Fruit fly (Drosophila melanogaster) whole organism, embryonic: ENCODE measurements around the gene CG18131.

ENCODE experiments used
- Asciz ChIP-seq: fragments of 200-800 bp; sonication (Bioruptor generic); optimal IDR thresholded peaks from 2 replicates; lab custom pipeline; 2017; ENCODE audit warnings: missing biosample characterization, mild to moderate bottlenecking, missing genetic modification characterization, missing genetic modification reagents
- B-H2 ChIP-seq: fragments of 200-800 bp; sonication (Bioruptor generic); optimal IDR thresholded peaks from 2 replicates; lab custom pipeline; 2018; ENCODE audit warnings: missing biosample characterization, mild to moderate bottlenecking, missing genetic modification characterization
- CG10267 ChIP-seq: fragments of 200-800 bp; sonication (Bioruptor generic); optimal IDR thresholded peaks from 2 replicates; lab custom pipeline; 2018; ENCODE audit warnings: missing biosample characterization, mild to moderate bottlenecking, missing genetic modification characterization, moderate library complexity
- CG10321 ChIP-seq: fragments of 200-800 bp; sonication (Bioruptor generic); IDR thresholded peaks from 2 replicates; pipeline ENCODE4 v1.3.6; 2022; ENCODE audit warnings: missing biosample characterization, missing genetic modification characterization
- CG10543 ChIP-seq: fragments of 200-800 bp; sonication (Bioruptor generic); optimal IDR thresholded peaks from 3 replicates; lab custom pipeline; 2017; ENCODE audit warnings: missing biosample characterization, mild to moderate bottlenecking, missing genetic modification characterization, moderate library complexity
- CG11398 ChIP-seq: fragments of 200-800 bp; sonication (Bioruptor generic); optimal IDR thresholded peaks from 2 replicates; lab custom pipeline; 2016; ENCODE audit warnings: missing biosample characterization, missing genetic modification characterization
- CG11696 ChIP-seq: fragments of 200-800 bp; sonication (Bioruptor generic); IDR thresholded peaks from 2 replicates; pipeline ENCODE4 v1.3.6; 2022; ENCODE audit warnings: missing biosample characterization, missing genetic modification characterization
- CG12071 ChIP-seq: fragments of 200-800 bp; sonication (Bioruptor generic); optimal IDR thresholded peaks from 3 replicates; lab custom pipeline; 2018; ENCODE audit warnings: missing biosample characterization, mild to moderate bottlenecking, missing genetic modification characterization
- CG16815 ChIP-seq: fragments of 200-800 bp; sonication (Bioruptor generic); optimal IDR thresholded peaks from 3 replicates; lab custom pipeline; 2017; ENCODE audit warnings: missing biosample characterization, mild to moderate bottlenecking, missing genetic modification characterization
- CG17568 ChIP-seq: fragments of 200-800 bp; sonication (Bioruptor generic); optimal IDR thresholded peaks from 2 replicates; lab custom pipeline; 2018; ENCODE audit warnings: missing biosample characterization, mild to moderate bottlenecking, missing genetic modification characterization, moderate library complexity
- CG18619 ChIP-seq: fragments of 200-800 bp; sonication (Bioruptor generic); optimal IDR thresholded peaks from 3 replicates; lab custom pipeline; 2017; ENCODE audit warnings: missing biosample characterization, mild to moderate bottlenecking, missing genetic modification characterization
- CG30020 ChIP-seq: fragments of 200-800 bp; optimal IDR thresholded peaks from 2 replicates; lab custom pipeline; 2019; ENCODE audit warnings: missing biosample characterization, mild to moderate bottlenecking, missing genetic modification characterization, moderate library complexity
- CG31388 ChIP-seq: fragments of 200-800 bp; sonication (Bioruptor generic); optimal IDR thresholded peaks from 2 replicates; lab custom pipeline; 2016; ENCODE audit warnings: missing biosample characterization, missing genetic modification characterization
- CG34376 ChIP-seq: fragments of 200-800 bp; sonication (Bioruptor generic); optimal IDR thresholded peaks from 2 replicates; lab custom pipeline; 2018; ENCODE audit warnings: missing biosample characterization, mild to moderate bottlenecking, missing genetic modification characterization
- CG3838 ChIP-seq: fragments of 200-800 bp; sonication (Bioruptor generic); optimal IDR thresholded peaks from 3 replicates; lab custom pipeline; 2016; ENCODE audit warnings: missing biosample characterization, missing genetic modification characterization
- CG3847 ChIP-seq: fragments of 200-800 bp; sonication (Bioruptor generic); IDR thresholded peaks from 2 replicates; pipeline ENCODE4 v1.3.6; 2022; ENCODE audit warnings: missing biosample characterization, missing genetic modification characterization
- CG5245 ChIP-seq: fragments of 200-800 bp; sonication (Bioruptor generic); optimal IDR thresholded peaks from 3 replicates; lab custom pipeline; 2016; ENCODE audit warnings: missing biosample characterization, missing genetic modification characterization
- CG6272 ChIP-seq: fragments of 200-800 bp; sonication (Bioruptor generic); IDR thresholded peaks from 2 replicates; pipeline ENCODE4 v1.3.6; 2022; ENCODE audit warnings: missing biosample characterization, missing genetic modification characterization
- CG6683 ChIP-seq: fragments of 200-800 bp; sonication (Bioruptor generic); optimal IDR thresholded peaks from 2 replicates; lab custom pipeline; 2017; ENCODE audit warnings: missing biosample characterization, mild to moderate bottlenecking, missing genetic modification characterization, missing genetic modification reagents
- CG7357 ChIP-seq: fragments of 200-800 bp; sonication (Bioruptor generic); IDR thresholded peaks from 3 replicates; pipeline ENCODE4 v1.3.6; 2022; ENCODE audit warnings: missing biosample characterization, missing genetic modification characterization
- CG9437 ChIP-seq: fragments of 200-800 bp; sonication (Bioruptor generic); optimal IDR thresholded peaks from 2 replicates; lab custom pipeline; 2018; ENCODE audit warnings: missing biosample characterization, mild to moderate bottlenecking, missing genetic modification characterization
- Chrac-16 ChIP-seq: fragments of 200-800 bp; sonication (Bioruptor generic); optimal IDR thresholded peaks from 3 replicates; lab custom pipeline; 2016; ENCODE audit warnings: missing biosample characterization, missing genetic modification characterization
- D ChIP-seq, 2 experiments: fragments of 200-800 bp in 1 of 2; fragments of >200 bp in 1 of 2; sonication (Bioruptor generic) in 1 of 2; optimal IDR thresholded peaks; 2 replicates in 1 of 2; 3 replicates in 1 of 2; lab custom pipeline; 2017; ENCODE audit warnings: mild to moderate bottlenecking in 1 of 2, missing biosample characterization in 1 of 2, missing genetic modification characterization in 1 of 2, missing genetic modification reagents in 1 of 2
- Dad ChIP-seq: fragments of 200-800 bp; sonication (Bioruptor generic); optimal IDR thresholded peaks from 3 replicates; lab custom pipeline; 2016; ENCODE audit warnings: missing biosample characterization, missing genetic modification characterization
- Dref ChIP-seq: fragments of 200-800 bp; sonication (Bioruptor generic); IDR thresholded peaks from 2 replicates; pipeline ENCODE4 v1.3.6; 2022; ENCODE audit warnings: missing biosample characterization, missing genetic modification characterization
- ERR ChIP-seq: fragments of 200-800 bp; sonication (Bioruptor generic); optimal IDR thresholded peaks from 2 replicates; lab custom pipeline; 2016; ENCODE audit warnings: missing biosample characterization, missing genetic modification characterization
- HLHmδ ChIP-seq: fragments of 200-800 bp; sonication (Bioruptor generic); optimal IDR thresholded peaks from 2 replicates; lab custom pipeline; 2018; ENCODE audit warnings: missing biosample characterization, mild to moderate bottlenecking, missing genetic modification characterization, moderate library complexity
- Neu2 ChIP-seq: fragments of 200-800 bp; sonication (Bioruptor generic); optimal IDR thresholded peaks from 3 replicates; lab custom pipeline; 2016; ENCODE audit warnings: missing biosample characterization, missing genetic modification characterization, borderline replicate concordance
- Nf-YA ChIP-seq: fragments of 200-800 bp; sonication (Bioruptor generic); IDR thresholded peaks from 2 replicates; pipeline ENCODE4 v1.3.6; 2022; ENCODE audit warnings: missing biosample characterization, missing genetic modification characterization
- Nf-YC ChIP-seq: fragments of 200-800 bp; optimal IDR thresholded peaks from 3 replicates; lab custom pipeline; 2019; ENCODE audit warnings: missing biosample characterization, mild to moderate bottlenecking, missing genetic modification characterization, moderate library complexity
- PHDP ChIP-seq: fragments of 200-800 bp; sonication (Bioruptor generic); optimal IDR thresholded peaks from 3 replicates; lab custom pipeline; 2018; ENCODE audit warnings: missing biosample characterization, mild to moderate bottlenecking, missing genetic modification characterization, moderate library complexity
- Ptx1 ChIP-seq: fragments of 200-800 bp; sonication (Bioruptor generic); IDR thresholded peaks from 2 replicates; pipeline ENCODE4 v1.3.6; 2022; ENCODE audit warnings: missing biosample characterization, missing genetic modification characterization
- Sin3A ChIP-seq: fragments of >200 bp; optimal IDR thresholded peaks from 2 replicates; lab custom pipeline; 2018
- ash1 ChIP-seq: fragments of 200-800 bp; sonication (Bioruptor generic); optimal IDR thresholded peaks from 2 replicates; lab custom pipeline; 2018; ENCODE audit warnings: missing biosample characterization, mild to moderate bottlenecking, missing genetic modification characterization
- az2 ChIP-seq: fragments of 200-800 bp; sonication (Bioruptor generic); optimal IDR thresholded peaks from 3 replicates; lab custom pipeline; 2016; ENCODE audit warnings: missing biosample characterization, missing genetic modification characterization
- disco-r ChIP-seq: fragments of 200-800 bp; sonication (Bioruptor generic); optimal IDR thresholded peaks from 2 replicates; lab custom pipeline; 2016; ENCODE audit warnings: missing biosample characterization, missing genetic modification characterization
- dm ChIP-seq: fragments of 200-800 bp; sonication (Bioruptor generic); optimal IDR thresholded peaks from 3 replicates; lab custom pipeline; 2016; ENCODE audit warnings: missing biosample characterization, missing genetic modification characterization
- esg ChIP-seq: fragments of 200-800 bp; sonication (Bioruptor generic); conservative IDR thresholded peaks from 2 replicates; pipeline ENCODE4 v1.3.6; 2022; ENCODE audit warnings: missing biosample characterization, missing genetic modification characterization
- eve ChIP-seq, 2 experiments: fragments of >200 bp; optimal IDR thresholded peaks; 2 replicates each; lab custom pipeline; 2017; ENCODE audit warnings: missing biosample characterization in 2 of 2, missing genetic modification characterization in 2 of 2
- h ChIP-seq: fragments of >200 bp; optimal IDR thresholded peaks from 2 replicates; lab custom pipeline; 2017
- ind ChIP-seq: fragments of 200-800 bp; sonication (Bioruptor generic); optimal IDR thresholded peaks from 3 replicates; lab custom pipeline; 2016; ENCODE audit warnings: missing biosample characterization, missing genetic modification characterization
- jing ChIP-seq: fragments of 200-800 bp; sonication (Bioruptor generic); optimal IDR thresholded peaks from 2 replicates; lab custom pipeline; 2018; ENCODE audit warnings: missing biosample characterization, mild to moderate bottlenecking, missing genetic modification characterization
- lilli ChIP-seq: fragments of 200-800 bp; sonication (Bioruptor generic); optimal IDR thresholded peaks from 3 replicates; lab custom pipeline; 2016; ENCODE audit warnings: missing biosample characterization, missing genetic modification characterization
- pb ChIP-seq: fragments of 200-800 bp; sonication (Bioruptor generic); optimal IDR thresholded peaks from 3 replicates; lab custom pipeline; 2016; ENCODE audit warnings: missing biosample characterization, missing genetic modification characterization
- pita ChIP-seq: fragments of 200-800 bp; sonication (Bioruptor generic); optimal IDR thresholded peaks from 2 replicates; lab custom pipeline; 2017; ENCODE audit warnings: missing biosample characterization, mild to moderate bottlenecking, missing genetic modification characterization
- pros ChIP-seq: fragments of 200-800 bp; sonication (Bioruptor generic); optimal IDR thresholded peaks from 3 replicates; lab custom pipeline; 2019; ENCODE audit warnings: missing biosample characterization, mild to moderate bottlenecking, missing genetic modification characterization, moderate library complexity
- sd ChIP-seq: fragments of 200-800 bp; sonication (Bioruptor generic); optimal IDR thresholded peaks from 3 replicates; lab custom pipeline; 2018; ENCODE audit warnings: missing biosample characterization, mild to moderate bottlenecking, missing genetic modification characterization, moderate library complexity
- shn ChIP-seq: fragments of 200-800 bp; sonication (Bioruptor generic); optimal IDR thresholded peaks from 3 replicates; lab custom pipeline; 2016; ENCODE audit warnings: missing biosample characterization, missing genetic modification characterization
- slp2 ChIP-seq: fragments of 200-800 bp; sonication (Bioruptor generic); optimal IDR thresholded peaks from 2 replicates; lab custom pipeline; 2016; ENCODE audit warnings: missing biosample characterization, missing genetic modification characterization
- sna ChIP-seq: fragments of 200-800 bp; sonication (Bioruptor generic); IDR thresholded peaks from 2 replicates; pipeline ENCODE4 v1.3.6; 2022; ENCODE audit warnings: missing biosample characterization, missing genetic modification characterization; ENCODE audit not compliant: partially characterized antibody
- unpg ChIP-seq: fragments of 200-800 bp; sonication (Bioruptor generic); optimal IDR thresholded peaks from 3 replicates; lab custom pipeline; 2018; ENCODE audit warnings: missing biosample characterization, mild to moderate bottlenecking, missing genetic modification characterization, moderate library complexity
- vnd ChIP-seq: fragments of 200-800 bp; sonication (Bioruptor generic); IDR thresholded peaks from 3 replicates; pipeline ENCODE4 v1.3.6; 2022; ENCODE audit warnings: missing biosample characterization, missing genetic modification characterization; ENCODE audit not compliant: partially characterized antibody

Gene CG18131

dm6 chr2L:1462136-1462535, 38.3 kb downstream of the CG18131 start (continued):
- TF ChIP-seq CG5245 (GFP tag; lab: Kevin White, UChicago), result peak; percentile 23
- no peak for TF ChIP-seq CG6683 (GFP tag; lab: Kevin White, UChicago)
- no peak for TF ChIP-seq pita (GFP tag; lab: Kevin White, UChicago)
- no peak for TF ChIP-seq D (optimal IDR thresholded peaks at IDR 0.05; lab: Kevin White, UChicago)
- peak; percentile 36 for TF ChIP-seq D (GFP tag; optimal IDR thresholded peaks at IDR 0.05; lab: Kevin White, UChicago)
- TF ChIP-seq pb, result no peak
- 0 out of 2 replicates have a peak, but pooled peaks have one; percentile 13 for TF ChIP-seq esg (GFP tag; lab: Robert Waterston, UW)
- no peak for TF ChIP-seq Neu2 (GFP tag; lab: Kevin White, UChicago)
- TF ChIP-seq jing (GFP tag; lab: Kevin White, UChicago), result no peak
- TF ChIP-seq B-H2 (GFP tag; lab: Kevin White, UChicago), result no peak
- no peak for TF ChIP-seq ash1
- TF ChIP-seq Dref, result no peak
- peak; percentile 43 for TF ChIP-seq Ptx1 (GFP tag; lab: Robert Waterston, UW)
- peak; percentile 27 for TF ChIP-seq lilli (GFP tag; lab: Kevin White, UChicago)
- TF ChIP-seq h, result no peak
- peak; percentile 7 for TF ChIP-seq dm (GFP tag; lab: Kevin White, UChicago)
- TF ChIP-seq pros (GFP tag; lab: Kevin White, UChicago), result peak; percentile 22
- no peak for TF ChIP-seq CG3838
- peak; percentile 59; the same call in 2 of the 3 replicates for TF ChIP-seq vnd (GFP tag; lab: Robert Waterston, UW)
- no peak for TF ChIP-seq disco-r (GFP tag; lab: Kevin White, UChicago)
- no peak for TF ChIP-seq Sin3A (lab: Kevin White, UChicago)
- TF ChIP-seq eve (GFP tag; optimal IDR thresholded peaks at IDR 0.05; lab: Kevin White, UChicago), result peak; percentile 20 to 27
- TF ChIP-seq CG16815, result peak; percentile 78
- no peak for TF ChIP-seq CG11696 (GFP tag; lab: Robert Waterston, UW)
- peak; percentile 18 for TF ChIP-seq PHDP (tag; lab: Kevin White, UChicago)
- peak; percentile 58; the same call in 1 of the 2 replicates for TF ChIP-seq sna (GFP tag; lab: Robert Waterston, UW)
- no peak for TF ChIP-seq CG6272 (GFP tag; lab: Robert Waterston, UW)
- TF ChIP-seq Asciz (GFP tag; lab: Kevin White, UChicago), result no peak
- no peak for TF ChIP-seq ERR
- TF ChIP-seq CG3847 (GFP tag; lab: Robert Waterston, UW), result no peak
- TF ChIP-seq CG17568 (GFP tag; lab: Kevin White, UChicago), result no peak
- no peak for TF ChIP-seq Nf-YC (tag; lab: Kevin White, UChicago)
- no peak for TF ChIP-seq CG9437 (GFP tag; lab: Kevin White, UChicago)
- TF ChIP-seq HLHmδ (GFP tag; lab: Kevin White, UChicago), result peak; percentile 54
- peak; percentile 7 for TF ChIP-seq CG30020
- TF ChIP-seq shn (GFP tag; lab: Kevin White, UChicago), result no peak
- TF ChIP-seq unpg (GFP tag; lab: Kevin White, UChicago), result peak; percentile 36
- TF ChIP-seq az2, result peak; percentile 50
- peak; percentile 65 for TF ChIP-seq CG10267 (tag; lab: Kevin White, UChicago)
- peak; percentile 19 for TF ChIP-seq slp2 (GFP tag; lab: Kevin White, UChicago)
- TF ChIP-seq CG18619, result no peak
- no peak for TF ChIP-seq CG31388
- no peak for TF ChIP-seq CG11398 (GFP tag; lab: Kevin White, UChicago)
- peak; percentile 58; the same call in 2 of the 3 replicates for TF ChIP-seq CG7357 (GFP tag; lab: Robert Waterston, UW)
- no peak for TF ChIP-seq CG10543 (GFP tag; lab: Kevin White, UChicago)
- no peak for TF ChIP-seq ind
- no peak for TF ChIP-seq Nf-YA (GFP tag; lab: Robert Waterston, UW)
- TF ChIP-seq CG34376 (GFP tag; lab: Kevin White, UChicago), result no peak
- TF ChIP-seq sd, result no peak
- TF ChIP-seq Dad (GFP tag; lab: Kevin White, UChicago), result no peak
- TF ChIP-seq Chrac-16 (GFP tag; lab: Kevin White, UChicago), result peak; percentile 70
- no peak for TF ChIP-seq CG10321 (GFP tag; lab: Robert Waterston, UW)
- no peak for TF ChIP-seq CG12071 (GFP tag; lab: Kevin White, UChicago)
